Worm (Caenorhabditis elegans) whole organism, early embryonic: ENCODE data around the gene Y64G10A.10.

Experiments
- B0310.2 ChIP-seq: sonication (generic microtip); optimal IDR thresholded peaks from 2 replicates; lab custom pipeline; 2016; ENCODE audit warnings: mild to moderate bottlenecking, missing genetic modification characterization, missing compliant biosample characterization
- F13C5.2 ChIP-seq: sonication (generic microtip); optimal IDR thresholded peaks from 2 replicates; lab custom pipeline; 2017; ENCODE audit warnings: mild to moderate bottlenecking, missing genetic modification characterization, inconsistent platforms, missing compliant biosample characterization
- ama-1 ChIP-seq: fragments of 150-350 bp; optimal IDR thresholded peaks from 2 replicates; lab custom pipeline; 2014
- ceh-36 ChIP-seq: sonication (generic microtip); optimal IDR thresholded peaks from 2 replicates; lab custom pipeline; 2016; ENCODE audit warnings: missing genetic modification characterization, inconsistent platforms, missing compliant biosample characterization
- ets-7 ChIP-seq: sonication (generic microtip); optimal IDR thresholded peaks from 2 replicates; lab custom pipeline; 2016; ENCODE audit warnings: missing genotype, missing genetic modification characterization, missing compliant biosample characterization
- flt-1 ChIP-seq: fragments of 200-800 bp; sonication (Bioruptor generic); IDR thresholded peaks from 2 replicates; pipeline ENCODE4 v1.3.6; 2022; ENCODE audit warnings: missing genetic modification characterization, missing compliant biosample characterization
- hmbx-1 ChIP-seq: sonication (generic microtip); optimal IDR thresholded peaks from 2 replicates; lab custom pipeline; 2016; ENCODE audit warnings: mild to moderate bottlenecking, missing genetic modification characterization, missing compliant biosample characterization
- hmg-4 ChIP-seq: fragments of 200-800 bp; sonication (Bioruptor generic); optimal IDR thresholded peaks from 2 replicates; lab custom pipeline; 2018; ENCODE audit warnings: mild to moderate bottlenecking, missing genetic modification characterization, missing compliant biosample characterization
- pes-1 ChIP-seq: fragments of 200-800 bp; sonication (Bioruptor generic); IDR thresholded peaks from 2 replicates; pipeline ENCODE4 v1.3.6; 2022; ENCODE audit warnings: missing genetic modification reagents, missing genetic modification characterization, missing compliant biosample characterization
- scrt-1 ChIP-seq: fragments of 200-800 bp; sonication (Bioruptor generic); IDR thresholded peaks from 2 replicates; pipeline ENCODE4 v1.3.6; 2022; ENCODE audit warnings: missing genetic modification characterization, missing compliant biosample characterization
- sea-1 ChIP-seq: fragments of 200-800 bp; sonication (Bioruptor generic); conservative IDR thresholded peaks from 2 replicates; pipeline ENCODE4 v1.3.6; 2022; ENCODE audit warnings: missing genetic modification characterization, missing compliant biosample characterization

ce11 chrIV:14230799-14231198, 10.4 kb downstream of the Y64G10A.10 start, which contains the start of gene F02H6.6:
- no peak for TF ChIP-seq sea-1 (GFP tag; lab: Robert Waterston, UW)
- no peak for TF ChIP-seq flt-1 (GFP tag; lab: Robert Waterston, UW)
- TF ChIP-seq hmbx-1, result no peak
- no peak for TF ChIP-seq ama-1 (lab: Kevin White, UChicago)
- no peak for TF ChIP-seq scrt-1 (GFP tag; lab: Robert Waterston, UW)
- no peak for TF ChIP-seq F13C5.2 (tag; lab: Kevin White, UChicago)
- TF ChIP-seq pes-1 (GFP tag; lab: Robert Waterston, UW), result no peak
- TF ChIP-seq B0310.2, result no peak
- no peak for TF ChIP-seq ets-7
- no peak for TF ChIP-seq ceh-36 (tag; lab: Kevin White, UChicago)
- TF ChIP-seq hmg-4 (GFP tag; lab: Kevin White, UChicago), result no peak
